Worm (Caenorhabditis elegans) whole organism, L4 larva: ENCODE measurements around the gene rep-1.

ENCODE experiments used
- F37D6.2 ChIP-seq: sonication (generic microtip); optimal IDR thresholded peaks from 2 replicates; lab custom pipeline; 2016; ENCODE audit warnings: mild to moderate bottlenecking, missing genetic modification characterization, missing compliant biosample characterization
- F44E2.7 ChIP-seq: fragments of 200-800 bp; sonication (Bioruptor generic); IDR thresholded peaks from 2 replicates; pipeline ENCODE4 v2.1.2; 2022; ENCODE audit warnings: missing genetic modification characterization, missing compliant biosample characterization
- R02D3.7 ChIP-seq: fragments of 150-350 bp; sonication (generic microtip); optimal IDR thresholded peaks from 3 replicates; lab custom pipeline; 2014; ENCODE audit warnings: missing biosample characterization, missing genetic modification characterization
- T26A8.4 ChIP-seq: fragments of 200-800 bp; sonication (Bioruptor generic); IDR thresholded peaks from 2 replicates; pipeline ENCODE4 v1.3.6; 2022; ENCODE audit warnings: missing genetic modification characterization, missing compliant biosample characterization
- Y105C5A.15 ChIP-seq: fragments of 200-800 bp; sonication (Bioruptor generic); IDR thresholded peaks from 2 replicates; pipeline ENCODE4 v1.3.6; 2022; ENCODE audit warnings: missing genetic modification characterization, missing compliant biosample characterization
- Y5F2A.4 ChIP-seq: fragments of 200-800 bp; sonication (Bioruptor generic); optimal IDR thresholded peaks from 2 replicates; lab custom pipeline; 2018; ENCODE audit warnings: mild to moderate bottlenecking, missing genetic modification characterization, missing compliant biosample characterization
- ZK337.2 ChIP-seq: fragments of 200-800 bp; sonication (Bioruptor generic); IDR thresholded peaks from 2 replicates; pipeline ENCODE4 v1.3.6; 2022; ENCODE audit warnings: missing genetic modification reagents, missing genetic modification characterization, missing compliant biosample characterization
- ZK546.5 ChIP-seq, 2 experiments: sonication (generic microtip); optimal IDR thresholded peaks; 2 replicates each; lab custom pipeline; 2017; ENCODE audit warnings: missing biosample characterization in 2 of 2, missing genetic modification characterization in 2 of 2
- ama-1 ChIP-seq: fragments of 150-350 bp; optimal IDR thresholded peaks from 2 replicates; lab custom pipeline; 2014; ENCODE audit warnings: inconsistent platforms, mixed read lengths
- arid-1 ChIP-seq: fragments of 200-800 bp; sonication (Bioruptor generic); conservative IDR thresholded peaks from 2 replicates; pipeline ENCODE4 v1.3.6; 2022; ENCODE audit warnings: missing genetic modification reagents, missing genetic modification characterization, missing compliant biosample characterization
- ceh-32 ChIP-seq: sonication (generic microtip); optimal IDR thresholded peaks from 2 replicates; lab custom pipeline; 2016; ENCODE audit warnings: mild to moderate bottlenecking, missing genetic modification characterization, missing compliant biosample characterization; ENCODE audit not compliant: poor library complexity
- ceh-44 ChIP-seq: fragments of 200-800 bp; sonication (Bioruptor generic); IDR thresholded peaks from 2 replicates; pipeline ENCODE4 v1.3.6; 2022; ENCODE audit warnings: missing genetic modification reagents, missing genetic modification characterization, missing compliant biosample characterization
- ctbp-1 ChIP-seq: fragments of 200-800 bp; sonication (Bioruptor generic); IDR thresholded peaks from 2 replicates; pipeline ENCODE4 v1.3.6; 2022; ENCODE audit warnings: missing genetic modification reagents, missing genetic modification characterization, missing compliant biosample characterization
- daf-16 ChIP-seq, 3 experiments: sonication (generic microtip); optimal IDR thresholded peaks; 2 replicates each; lab custom pipeline; 2016 to 2017; ENCODE audit warnings: missing genetic modification characterization in 3 of 3, missing genetic modification reagents in 3 of 3, mild to moderate bottlenecking in 2 of 3, missing compliant biosample characterization in 2 of 3, missing biosample characterization in 1 of 3, moderate library complexity in 1 of 3
- daf-19 ChIP-seq: fragments of 200-800 bp; sonication (Bioruptor generic); conservative IDR thresholded peaks from 2 replicates; pipeline ENCODE4 v1.3.6; 2022; ENCODE audit warnings: missing genetic modification characterization, missing compliant biosample characterization
- daf-8 ChIP-seq: fragments of 200-800 bp; sonication (Bioruptor generic); IDR thresholded peaks from 2 replicates; pipeline ENCODE4 v1.3.6; 2022; ENCODE audit warnings: missing genetic modification characterization, missing compliant biosample characterization
- dmd-6 ChIP-seq: fragments of 200-800 bp; sonication (Bioruptor generic); IDR thresholded peaks from 2 replicates; pipeline ENCODE4 v1.3.6; 2022; ENCODE audit warnings: missing genetic modification reagents, missing genetic modification characterization, missing compliant biosample characterization
- dpl-1 ChIP-seq: fragments of 150-350 bp; optimal IDR thresholded peaks from 2 replicates; lab custom pipeline; 2014; ENCODE audit warnings: missing biosample characterization, missing genetic modification reagents, missing genetic modification characterization
- duxl-1 ChIP-seq: sonication (generic microtip); optimal IDR thresholded peaks from 2 replicates; lab custom pipeline; 2016; ENCODE audit warnings: mild to moderate bottlenecking, missing genetic modification characterization, moderate library complexity, missing compliant biosample characterization; ENCODE audit not compliant: poor library complexity
- dve-1 ChIP-seq: sonication (generic microtip); optimal IDR thresholded peaks from 2 replicates; lab custom pipeline; 2017; ENCODE audit warnings: antibody characterized with exemption, mild to moderate bottlenecking, missing genetic modification characterization, missing compliant biosample characterization; ENCODE audit not compliant: insufficient read depth
- gei-8 ChIP-seq: fragments of 200-800 bp; sonication (Bioruptor generic); optimal IDR thresholded peaks from 2 replicates; lab custom pipeline; 2018; ENCODE audit warnings: mild to moderate bottlenecking, missing genetic modification characterization, missing compliant biosample characterization
- hif-1 ChIP-seq, 2 experiments: sonication (generic microtip); optimal IDR thresholded peaks; 2 replicates each; lab custom pipeline; 2016 to 2017; ENCODE audit warnings: missing compliant biosample characterization in 2 of 2, missing genetic modification characterization in 2 of 2, missing genetic modification reagents in 2 of 2, missing genotype in 2 of 2, mild to moderate bottlenecking in 1 of 2
- hlh-11 ChIP-seq: fragments of 200-800 bp; sonication (Bioruptor generic); optimal IDR thresholded peaks from 2 replicates; lab custom pipeline; 2018; ENCODE audit warnings: mild to moderate bottlenecking, missing genetic modification characterization, missing compliant biosample characterization
- hlh-30 ChIP-seq: sonication (generic microtip); optimal IDR thresholded peaks from 2 replicates; lab custom pipeline; 2017; ENCODE audit warnings: antibody characterized with exemption, mild to moderate bottlenecking, missing genetic modification characterization, missing compliant biosample characterization; ENCODE audit not compliant: insufficient read depth
- hmg-1.1 ChIP-seq: fragments of 200-800 bp; sonication (Bioruptor generic); IDR thresholded peaks from 2 replicates; pipeline ENCODE4 v1.3.6; 2022; ENCODE audit warnings: missing genetic modification reagents, missing genetic modification characterization, missing compliant biosample characterization
- lim-7 ChIP-seq: fragments of 200-800 bp; sonication (Bioruptor generic); IDR thresholded peaks from 2 replicates; pipeline ENCODE4 v1.3.6; 2022; ENCODE audit warnings: missing genetic modification characterization, missing compliant biosample characterization
- lin-15B ChIP-seq: fragments of 150-350 bp; sonication (generic microtip); optimal IDR thresholded peaks from 3 replicates; lab custom pipeline; 2014; ENCODE audit warnings: missing biosample characterization, missing genetic modification characterization
- lin-29 ChIP-seq: fragments of 200-800 bp; sonication (Bioruptor generic); IDR thresholded peaks from 2 replicates; pipeline ENCODE4 v1.3.6; 2022; ENCODE audit warnings: missing genetic modification reagents, missing genetic modification characterization, missing compliant biosample characterization
- lin-38 ChIP-seq: fragments of 200-800 bp; sonication (Bioruptor generic); IDR thresholded peaks from 2 replicates; pipeline ENCODE4 v1.3.6; 2022; ENCODE audit warnings: missing genetic modification reagents, missing genetic modification characterization, missing compliant biosample characterization
- lir-3 ChIP-seq: sonication (generic microtip); optimal IDR thresholded peaks from 2 replicates; lab custom pipeline; 2016; ENCODE audit warnings: mild to moderate bottlenecking, missing genetic modification characterization, missing compliant biosample characterization
- lsy-2 ChIP-seq, 2 experiments: fragments of 150-350 bp in 1 of 2; sonication (generic microtip) in 1 of 2; optimal IDR thresholded peaks; 2 replicates each; lab custom pipeline; 2014 to 2017; ENCODE audit warnings: missing biosample characterization in 2 of 2, missing genetic modification characterization in 2 of 2
- mep-1 ChIP-seq: fragments of 150-350 bp; sonication (generic microtip); optimal IDR thresholded peaks from 3 replicates; lab custom pipeline; 2014; ENCODE audit warnings: missing biosample characterization, missing genetic modification characterization
- nhr-11 ChIP-seq: fragments of 150-350 bp; optimal IDR thresholded peaks from 2 replicates; lab custom pipeline; 2014; ENCODE audit warnings: missing biosample characterization, missing genetic modification characterization
- nhr-111 ChIP-seq: fragments of 200-800 bp; sonication (Bioruptor generic); optimal IDR thresholded peaks from 2 replicates; lab custom pipeline; 2018; ENCODE audit warnings: mild to moderate bottlenecking, missing genetic modification characterization, missing compliant biosample characterization
- nhr-25 ChIP-seq: sonication (generic microtip); optimal IDR thresholded peaks from 2 replicates; lab custom pipeline; 2017; ENCODE audit warnings: missing genetic modification characterization, mild to moderate bottlenecking, missing compliant biosample characterization, antibody characterized with exemption, moderate library complexity, borderline replicate concordance; ENCODE audit not compliant: insufficient read depth
- nhr-28 ChIP-seq: fragments of 150-350 bp; optimal IDR thresholded peaks from 2 replicates; lab custom pipeline; 2014; ENCODE audit warnings: missing biosample characterization, missing genetic modification characterization
- nhr-6 ChIP-seq: fragments of 150-350 bp; optimal IDR thresholded peaks from 2 replicates; lab custom pipeline; 2014; ENCODE audit warnings: missing biosample characterization, missing genetic modification characterization
- pha-4 ChIP-seq, 2 experiments: fragments of 150-350 bp in 1 of 2; fragments of 200-800 bp in 1 of 2; sonication (Bioruptor generic) in 1 of 2; IDR thresholded peaks in 1 of 2; optimal IDR thresholded peaks in 1 of 2; 2 replicates each; pipeline versions ENCODE4 v1.3.6 to Lab custom; 2014 to 2022; ENCODE audit warnings: missing genetic modification characterization in 2 of 2, missing genetic modification reagents in 2 of 2, missing biosample characterization in 1 of 2, missing compliant biosample characterization in 1 of 2
- rbr-2 ChIP-seq: sonication (generic microtip); optimal IDR thresholded peaks from 2 replicates; lab custom pipeline; 2016; ENCODE audit warnings: missing genotype, missing genetic modification characterization, missing compliant biosample characterization
- set-16 ChIP-seq: fragments of 200-800 bp; sonication (Bioruptor generic); IDR thresholded peaks from 2 replicates; pipeline ENCODE4 v1.3.6; 2022; ENCODE audit warnings: missing genetic modification reagents, missing genetic modification characterization, missing compliant biosample characterization
- unc-130 ChIP-seq: sonication (generic microtip); optimal IDR thresholded peaks from 2 replicates; lab custom pipeline; 2016; ENCODE audit warnings: missing genetic modification reagents, missing genetic modification characterization, missing compliant biosample characterization
- unc-62 ChIP-seq, 3 experiments: fragments of 150-350 bp in 1 of 3; sonication (generic microtip); optimal IDR thresholded peaks in 2 of 3; peaks in 1 of 3; 1 replicate in 1 of 3; 2 replicates in 2 of 3; lab custom pipeline; 2014 to 2017; ENCODE audit warnings: missing biosample characterization in 3 of 3, missing genetic modification characterization in 3 of 3, missing genetic modification reagents in 3 of 3, missing genotype in 1 of 3
- vab-7 ChIP-seq: fragments of 200-800 bp; sonication (Bioruptor generic); IDR thresholded peaks from 2 replicates; pipeline ENCODE4 v1.3.6; 2022; ENCODE audit warnings: missing genetic modification reagents, missing genetic modification characterization, missing compliant biosample characterization
- zip-11 ChIP-seq: fragments of 200-800 bp; sonication (Bioruptor generic); IDR thresholded peaks from 2 replicates; pipeline ENCODE4 v1.3.6; 2022; ENCODE audit warnings: missing genetic modification characterization, missing compliant biosample characterization

Gene rep-1

ce11 chrIII:1600670-1601194, 30.6 kb downstream of the rep-1 start, which contains the start of gene sms-3 (continued):
- TF ChIP-seq lin-29 (GFP tag; lab: Robert Waterston, UW) (no peak), nhr-6 (no peak), R02D3.7 (tag; lab: Kevin White, UChicago) (no peak), hlh-11 (tag; lab: Kevin White, UChicago) (no peak), hif-1 (tag; optimal IDR thresholded peaks at IDR 0.05; lab: Kevin White, UChicago) (peak in 1 of 2 experiments; percentile 6), nhr-11 (tag; lab: Kevin White, UChicago) (no peak), set-16 (GFP tag; lab: Robert Waterston, UW) (no peak), daf-19 (GFP tag; lab: Robert Waterston, UW) (0 out of 2 replicates have a peak, but pooled peaks have one; percentile 61), hlh-30 (no peak), ceh-44 (0 out of 2 replicates have a peak, but pooled peaks have one; percentile 9), dve-1 (no peak), lim-7 (GFP tag; lab: Robert Waterston, UW) (peak; percentile 84), dpl-1 (no peak), arid-1 (GFP tag; lab: Robert Waterston, UW) (peak; percentile 58; the same call in 1 of the 2 replicates), daf-16 (GFP tag; optimal IDR thresholded peaks at IDR 0.05; lab: Kevin White, UChicago) (peak in 1 of 2 experiments; percentile 48), daf-16 (tag; optimal IDR thresholded peaks at IDR 0.05; lab: Kevin White, UChicago) (peak; percentile 44), nhr-111 (peak; percentile 29), daf-8 (GFP tag; lab: Robert Waterston, UW) (no peak), ceh-32 (tag; lab: Kevin White, UChicago) (no peak), lsy-2 (tag; optimal IDR thresholded peaks at IDR 0.05; lab: Kevin White, UChicago) (peak in 1 of 2 experiments; percentile 47)

- TF ChIP-seq set-16 (GFP tag; lab: Robert Waterston, UW): no peak
- TF ChIP-seq unc-62 (GFP tag; optimal IDR thresholded peaks at IDR 0.05 in 1 of 2; lab: Kevin White, UChicago): peak in 1 of 2 experiments; percentile 79
- TF ChIP-seq unc-62 (tag; optimal IDR thresholded peaks at IDR 0.05; lab: Kevin White, UChicago): no peak
- peak; percentile 72 for TF ChIP-seq ctbp-1 (GFP tag; lab: Robert Waterston, UW)
- TF ChIP-seq unc-130 (GFP tag; lab: Kevin White, UChicago): peak; percentile 77
- TF ChIP-seq lin-29 (GFP tag; lab: Robert Waterston, UW): 0 out of 2 replicates have a peak, but pooled peaks have one; percentile 47
- TF ChIP-seq dmd-6 (GFP tag; lab: Robert Waterston, UW): peak; percentile 56
- TF ChIP-seq ZK546.5 (tag; optimal IDR thresholded peaks at IDR 0.05; lab: Kevin White, UChicago): no peak
- 0 out of 2 replicates have a peak, but pooled peaks have one; percentile 84 for TF ChIP-seq daf-8 (GFP tag; lab: Robert Waterston, UW)
- TF ChIP-seq Y5F2A.4 (GFP tag; lab: Kevin White, UChicago): peak; percentile 68
- TF ChIP-seq ZK337.2 (GFP tag; lab: Robert Waterston, UW): peak; percentile 88
- no peak for TF ChIP-seq zip-11 (GFP tag; lab: Robert Waterston, UW)
- TF ChIP-seq vab-7 (GFP tag; lab: Robert Waterston, UW): peak; percentile 91
- no peak for TF ChIP-seq lin-15B (tag; lab: Kevin White, UChicago)
- TF ChIP-seq T26A8.4 (GFP tag; lab: Robert Waterston, UW): peak; percentile 67
- TF ChIP-seq F37D6.2: no peak
- TF ChIP-seq nhr-28 (tag; lab: Kevin White, UChicago): peak; percentile 53
- TF ChIP-seq rbr-2: peak; percentile 35
- peak; percentile 70 for TF ChIP-seq lir-3 (tag; lab: Kevin White, UChicago)
- peak; percentile 93 for TF ChIP-seq pha-4 (GFP tag; IDR thresholded peaks at IDR 0.05; lab: Robert Waterston, UW)
- TF ChIP-seq pha-4 (tag; optimal IDR thresholded peaks at IDR 0.05; lab: Kevin White, UChicago): no peak
- TF ChIP-seq hmg-1.1: peak; percentile 74
- peak; percentile 22 to 79 for TF ChIP-seq daf-16 (GFP tag; optimal IDR thresholded peaks at IDR 0.05; lab: Kevin White, UChicago)
- peak; percentile 15 for TF ChIP-seq daf-16 (tag; optimal IDR thresholded peaks at IDR 0.05; lab: Kevin White, UChicago)
- peak; percentile 80 for TF ChIP-seq lin-38 (GFP tag; lab: Robert Waterston, UW)
- peak; percentile 93; the same call in 1 of the 2 replicates for TF ChIP-seq F44E2.7 (GFP tag; lab: Robert Waterston, UW)
- peak; percentile 76 for TF ChIP-seq duxl-1 (tag; lab: Kevin White, UChicago)
- peak; percentile 46 for TF ChIP-seq mep-1
- no peak for TF ChIP-seq ama-1
- TF ChIP-seq gei-8: peak; percentile 55
- peak; percentile 53 for TF ChIP-seq nhr-25 (tag; lab: Kevin White, UChicago)
- TF ChIP-seq Y105C5A.15 (GFP tag; lab: Robert Waterston, UW): peak; percentile 95
These were observed 31.5 kb downstream of the rep-1 start for ce11 chrIII:1601464-1602169.
